Worm (Caenorhabditis elegans): ENCODE data around the gene Y82E9BR.9.

ce11 chrIII:1349313-1349712 lies 10.3 kb downstream of the Y82E9BR.9 start, which contains the start of gene fbxa-25:
- TF ChIP-seq nhr-25 (tag; optimal IDR thresholded peaks at IDR 0.05; ENCODE audit: borderline replicate concordance, insufficient read depth) (no peak), cey-2 (tag; optimal IDR thresholded peaks at IDR 0.05; ENCODE audit: borderline replicate concordance, insufficient read depth) (no peak)
